Worm (Caenorhabditis elegans) whole organism, L3 larva: Measurements from ENCODE around the gene bath-15.

Experiments
- tbx-2 ChIP-seq: sonication (generic microtip); optimal IDR thresholded peaks from 2 replicates; lab custom pipeline; 2016; ENCODE audit warnings: mild to moderate bottlenecking, missing genetic modification characterization, missing compliant biosample characterization
- unc-62 ChIP-seq: fragments of 150-350 bp; sonication (generic microtip); optimal IDR thresholded peaks from 4 replicates; lab custom pipeline; 2014; ENCODE audit warnings: missing biosample characterization, missing genetic modification reagents, missing genetic modification characterization

- no peak for TF ChIP-seq tbx-2 (tag; lab: Kevin White, UChicago)
- no peak for TF ChIP-seq unc-62 (GFP tag; lab: Kevin White, UChicago)
Observed at ce11 chrIII:7737646-7738258, 38.1 kb downstream of the bath-15 start.
